Fruit fly (Drosophila melanogaster) whole organism, embryonic: Measurements from ENCODE around the gene lectin-37Db.

Source experiments
- Atf-2 ChIP-seq: fragments of 200-800 bp; sonication (Bioruptor generic); optimal IDR thresholded peaks from 2 replicates; lab custom pipeline; 2016; ENCODE audit warnings: missing biosample characterization, missing genetic modification characterization
- C15 ChIP-seq: fragments of 200-800 bp; sonication (Bioruptor generic); IDR thresholded peaks from 3 replicates; pipeline ENCODE4 v1.3.6; 2022; ENCODE audit warnings: missing biosample characterization, missing genetic modification characterization
- CG11398 ChIP-seq: fragments of 200-800 bp; sonication (Bioruptor generic); optimal IDR thresholded peaks from 2 replicates; lab custom pipeline; 2016; ENCODE audit warnings: missing biosample characterization, missing genetic modification characterization
- CG11456 ChIP-seq: fragments of 200-800 bp; sonication (Bioruptor generic); IDR thresholded peaks from 3 replicates; pipeline ENCODE4 v1.3.6; 2022; ENCODE audit warnings: missing biosample characterization, missing genetic modification characterization
- CG12071 ChIP-seq: fragments of 200-800 bp; sonication (Bioruptor generic); optimal IDR thresholded peaks from 3 replicates; lab custom pipeline; 2018; ENCODE audit warnings: missing biosample characterization, mild to moderate bottlenecking, missing genetic modification characterization
- CG12104 ChIP-seq: fragments of 200-800 bp; sonication (Bioruptor generic); optimal IDR thresholded peaks from 3 replicates; lab custom pipeline; 2016; ENCODE audit warnings: missing biosample characterization, missing genetic modification characterization
- CG12155 ChIP-seq: fragments of 200-800 bp; sonication (Bioruptor generic); optimal IDR thresholded peaks from 3 replicates; lab custom pipeline; 2016; ENCODE audit warnings: missing biosample characterization, missing genetic modification characterization
- CG12391 ChIP-seq: fragments of 200-800 bp; sonication (Bioruptor generic); optimal IDR thresholded peaks from 3 replicates; lab custom pipeline; 2018; ENCODE audit warnings: missing biosample characterization, mild to moderate bottlenecking, missing genetic modification characterization, moderate library complexity
- CG14441 ChIP-seq: fragments of 200-800 bp; sonication (Bioruptor generic); IDR thresholded peaks from 2 replicates; pipeline ENCODE4 v1.3.6; 2022; ENCODE audit warnings: missing biosample characterization, missing genetic modification characterization
- CG14667 ChIP-seq: fragments of 200-800 bp; sonication (Bioruptor generic); IDR thresholded peaks from 2 replicates; pipeline ENCODE4 v1.3.6; 2022; ENCODE audit warnings: missing biosample characterization, missing genetic modification characterization
- CG16815 ChIP-seq: fragments of 200-800 bp; sonication (Bioruptor generic); optimal IDR thresholded peaks from 3 replicates; lab custom pipeline; 2017; ENCODE audit warnings: missing biosample characterization, mild to moderate bottlenecking, missing genetic modification characterization
- CG17186 ChIP-seq: fragments of 200-800 bp; sonication (Bioruptor generic); optimal IDR thresholded peaks from 3 replicates; lab custom pipeline; 2017; ENCODE audit warnings: missing biosample characterization, missing genetic modification reagents, missing genetic modification characterization
- CG17385 ChIP-seq: fragments of 200-800 bp; sonication (Bioruptor generic); optimal IDR thresholded peaks from 3 replicates; lab custom pipeline; 2018; ENCODE audit warnings: missing biosample characterization, mild to moderate bottlenecking, missing genetic modification characterization
- CG17802 ChIP-seq: fragments of 200-800 bp; sonication (Bioruptor generic); optimal IDR thresholded peaks from 2 replicates; lab custom pipeline; 2018; ENCODE audit warnings: missing biosample characterization, mild to moderate bottlenecking, missing genetic modification characterization, moderate library complexity
- CG2120 ChIP-seq: fragments of 200-800 bp; sonication (Bioruptor generic); optimal IDR thresholded peaks from 3 replicates; lab custom pipeline; 2016; ENCODE audit warnings: missing biosample characterization, missing genetic modification characterization
- CG2875 ChIP-seq: fragments of 200-800 bp; sonication (Bioruptor generic); optimal IDR thresholded peaks from 2 replicates; lab custom pipeline; 2017; ENCODE audit warnings: missing biosample characterization, mild to moderate bottlenecking, missing genetic modification characterization, missing genetic modification reagents
- CG30403 ChIP-seq: fragments of 200-800 bp; sonication (Bioruptor generic); optimal IDR thresholded peaks from 3 replicates; lab custom pipeline; 2016; ENCODE audit warnings: missing biosample characterization, missing genetic modification characterization
- CG32532 ChIP-seq: fragments of 200-800 bp; sonication (Bioruptor generic); IDR thresholded peaks from 2 replicates; pipeline ENCODE4 v1.3.6; 2022; ENCODE audit warnings: missing biosample characterization, missing genetic modification characterization
- CG34224 ChIP-seq: fragments of 200-800 bp; sonication (Bioruptor generic); IDR thresholded peaks from 3 replicates; pipeline ENCODE4 v1.3.6; 2022; ENCODE audit warnings: missing biosample characterization, missing genetic modification characterization; ENCODE audit not compliant: partially characterized antibody
- CG3995 ChIP-seq: fragments of 200-800 bp; sonication (Bioruptor generic); optimal IDR thresholded peaks from 3 replicates; lab custom pipeline; 2016; ENCODE audit warnings: missing biosample characterization, missing genetic modification characterization
- CG42726 ChIP-seq: fragments of 200-800 bp; sonication (Bioruptor generic); IDR thresholded peaks from 2 replicates; pipeline ENCODE4 v1.3.6; 2022; ENCODE audit warnings: missing biosample characterization, missing genetic modification characterization; ENCODE audit not compliant: partially characterized antibody
- CG4360 ChIP-seq: fragments of 200-800 bp; sonication (Bioruptor generic); IDR thresholded peaks from 2 replicates; pipeline ENCODE4 v1.3.6; 2022; ENCODE audit warnings: missing biosample characterization, missing genetic modification characterization
- CG4820 ChIP-seq: fragments of 200-800 bp; sonication (Bioruptor generic); optimal IDR thresholded peaks from 3 replicates; lab custom pipeline; 2016; ENCODE audit warnings: missing biosample characterization, missing genetic modification characterization
- CG5245 ChIP-seq: fragments of 200-800 bp; sonication (Bioruptor generic); optimal IDR thresholded peaks from 3 replicates; lab custom pipeline; 2016; ENCODE audit warnings: missing biosample characterization, missing genetic modification characterization
- CG6254 ChIP-seq: fragments of 200-800 bp; sonication (Bioruptor generic); optimal IDR thresholded peaks from 3 replicates; lab custom pipeline; 2017; ENCODE audit warnings: mild to moderate bottlenecking, missing biosample characterization, missing genetic modification reagents, missing genetic modification characterization
- CG8089 ChIP-seq: fragments of 200-800 bp; sonication (Bioruptor generic); optimal IDR thresholded peaks from 3 replicates; lab custom pipeline; 2016; ENCODE audit warnings: missing biosample characterization, missing genetic modification characterization
- CG8359 ChIP-seq: fragments of 200-800 bp; sonication (Bioruptor generic); optimal IDR thresholded peaks from 2 replicates; lab custom pipeline; 2017; ENCODE audit warnings: missing biosample characterization, mild to moderate bottlenecking, missing genetic modification characterization, borderline replicate concordance
- CG8478 ChIP-seq: fragments of >200 bp; optimal IDR thresholded peaks from 2 replicates; lab custom pipeline; 2018
- CG9876 ChIP-seq: fragments of 200-800 bp; sonication (Bioruptor generic); optimal IDR thresholded peaks from 2 replicates; lab custom pipeline; 2016; ENCODE audit warnings: missing biosample characterization, missing genetic modification characterization
- CHES-1-like ChIP-seq: fragments of 200-800 bp; sonication (Bioruptor generic); optimal IDR thresholded peaks from 2 replicates; lab custom pipeline; 2016; ENCODE audit warnings: missing biosample characterization, missing genetic modification characterization
- D19B ChIP-seq: fragments of 200-800 bp; sonication (Bioruptor generic); optimal IDR thresholded peaks from 2 replicates; lab custom pipeline; 2017; ENCODE audit warnings: missing biosample characterization, mild to moderate bottlenecking, missing genetic modification characterization
- Dbx ChIP-seq: fragments of 200-800 bp; sonication (Bioruptor generic); IDR thresholded peaks from 3 replicates; pipeline ENCODE4 v1.3.6; 2022; ENCODE audit warnings: missing biosample characterization, missing genetic modification characterization
- Dip2 ChIP-seq: fragments of 200-800 bp; sonication (Bioruptor generic); IDR thresholded peaks from 2 replicates; pipeline ENCODE4 v1.3.6; 2022; ENCODE audit warnings: missing biosample characterization, missing genetic modification characterization
- Dll ChIP-seq: fragments of 200-800 bp; sonication (Bioruptor generic); IDR thresholded peaks from 4 replicates; pipeline ENCODE4 v1.3.6; 2022; ENCODE audit warnings: missing biosample characterization, missing genetic modification characterization; ENCODE audit not compliant: partially characterized antibody
- Fer3 ChIP-seq: fragments of 200-800 bp; sonication (Bioruptor generic); optimal IDR thresholded peaks from 2 replicates; lab custom pipeline; 2018; ENCODE audit warnings: missing biosample characterization, mild to moderate bottlenecking, missing genetic modification characterization, moderate library complexity
- GATAe ChIP-seq: fragments of 200-800 bp; sonication (Bioruptor generic); conservative IDR thresholded peaks from 2 replicates; pipeline ENCODE4 v1.3.6; 2022; ENCODE audit warnings: missing biosample characterization, missing genetic modification characterization
- Meics ChIP-seq: fragments of 200-800 bp; sonication (Bioruptor generic); optimal IDR thresholded peaks from 2 replicates; lab custom pipeline; 2017; ENCODE audit warnings: missing biosample characterization, mild to moderate bottlenecking, missing genetic modification characterization
- NC2α ChIP-seq: fragments of 200-800 bp; sonication (Bioruptor generic); optimal IDR thresholded peaks from 2 replicates; lab custom pipeline; 2016; ENCODE audit warnings: missing biosample characterization, missing genetic modification characterization
- NC2β ChIP-seq: fragments of 200-800 bp; sonication (Bioruptor generic); optimal IDR thresholded peaks from 2 replicates; lab custom pipeline; 2016; ENCODE audit warnings: missing biosample characterization, missing genetic modification characterization
- ab ChIP-seq: fragments of 200-800 bp; sonication (Bioruptor generic); optimal IDR thresholded peaks from 2 replicates; lab custom pipeline; 2016; ENCODE audit warnings: missing biosample characterization, missing genetic modification characterization
- ara ChIP-seq: fragments of 200-800 bp; sonication (Bioruptor generic); IDR thresholded peaks from 2 replicates; pipeline ENCODE4 v1.3.6; 2022; ENCODE audit warnings: missing biosample characterization, missing genetic modification characterization
- ato ChIP-seq: fragments of 200-800 bp; sonication (Bioruptor generic); IDR thresholded peaks from 2 replicates; pipeline ENCODE4 v1.3.6; 2022; ENCODE audit warnings: missing biosample characterization, missing genetic modification characterization; ENCODE audit not compliant: partially characterized antibody
- chn ChIP-seq: fragments of 200-800 bp; sonication (Bioruptor generic); optimal IDR thresholded peaks from 2 replicates; lab custom pipeline; 2016; ENCODE audit warnings: missing biosample characterization, missing genetic modification characterization
- eve ChIP-seq, 2 experiments: fragments of >200 bp; optimal IDR thresholded peaks; 2 replicates each; lab custom pipeline; 2017; ENCODE audit warnings: missing biosample characterization in 2 of 2, missing genetic modification characterization in 2 of 2
- gro ChIP-seq: fragments of 200-800 bp; sonication (Bioruptor generic); optimal IDR thresholded peaks from 2 replicates; lab custom pipeline; 2016; ENCODE audit warnings: missing biosample characterization, missing genetic modification characterization
- ind ChIP-seq: fragments of 200-800 bp; sonication (Bioruptor generic); optimal IDR thresholded peaks from 3 replicates; lab custom pipeline; 2016; ENCODE audit warnings: missing biosample characterization, missing genetic modification characterization
- maf-S ChIP-seq: fragments of 200-800 bp; sonication (Bioruptor generic); optimal IDR thresholded peaks from 2 replicates; lab custom pipeline; 2016; ENCODE audit warnings: missing biosample characterization, missing genetic modification characterization
- peb ChIP-seq: fragments of 200-800 bp; sonication (Bioruptor generic); IDR thresholded peaks from 2 replicates; pipeline ENCODE4 v1.3.6; 2022; ENCODE audit warnings: missing biosample characterization, missing genetic modification characterization
- pita ChIP-seq: fragments of 200-800 bp; sonication (Bioruptor generic); optimal IDR thresholded peaks from 2 replicates; lab custom pipeline; 2017; ENCODE audit warnings: missing biosample characterization, mild to moderate bottlenecking, missing genetic modification characterization
- rib ChIP-seq: fragments of 200-800 bp; sonication (Bioruptor generic); IDR thresholded peaks from 2 replicates; pipeline ENCODE4 v1.3.6; 2022; ENCODE audit warnings: missing biosample characterization, missing genetic modification characterization
- ssp ChIP-seq: fragments of 200-800 bp; sonication (Bioruptor generic); IDR thresholded peaks from 2 replicates; pipeline ENCODE4 v1.3.6; 2022; ENCODE audit warnings: missing biosample characterization, missing genetic modification characterization
- stc ChIP-seq: fragments of 200-800 bp; sonication (Bioruptor generic); IDR thresholded peaks from 2 replicates; pipeline ENCODE4 v1.3.6; 2022; ENCODE audit warnings: missing biosample characterization, missing genetic modification characterization

lectin-37Db gene

DNA sequence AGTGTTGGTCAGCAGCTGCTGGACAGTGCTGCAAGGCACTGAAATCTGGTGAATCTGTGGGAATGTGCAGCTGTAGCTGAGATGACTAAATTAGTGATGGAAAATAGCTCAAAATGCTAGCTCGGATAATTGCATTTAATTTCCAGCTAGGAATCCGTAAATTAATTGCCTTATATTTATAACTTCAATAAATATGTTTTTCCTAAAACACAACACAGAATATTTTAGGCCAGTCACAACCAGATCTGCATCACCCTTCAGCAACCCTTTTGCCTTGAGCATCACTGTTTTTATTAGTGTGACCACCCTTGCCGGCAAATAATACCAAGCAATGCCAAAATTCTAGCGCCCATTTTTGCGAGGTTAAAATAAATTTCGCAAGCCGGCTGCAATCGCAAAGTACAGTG is 25.9 kb downstream of the lectin-37Db start, which contains the start of gene Hs2st (continued):
- TF ChIP-seq maf-S (GFP tag; lab: Kevin White, UChicago) (peak; percentile 95), CG11398 (GFP tag; lab: Kevin White, UChicago) (peak; percentile 84), pita (GFP tag; lab: Kevin White, UChicago) (no peak), CG17802 (tag; lab: Kevin White, UChicago) (peak; percentile 72), CG5245 (GFP tag; lab: Kevin White, UChicago) (peak; percentile 90), CG16815 (GFP tag; lab: Kevin White, UChicago) (peak; percentile 94), NC2β (GFP tag; lab: Kevin White, UChicago) (peak; percentile 91), ssp (GFP tag; lab: Robert Waterston, UW) (peak; percentile 90), CG9876 (GFP tag; lab: Kevin White, UChicago) (peak; percentile 93), D19B (GFP tag; lab: Kevin White, UChicago) (peak; percentile 80), Dip2 (GFP tag; lab: Robert Waterston, UW) (peak; percentile 39; the same call in 1 of the 2 replicates), CG12391 (tag; lab: Kevin White, UChicago) (peak; percentile 93), eve (GFP tag; optimal IDR thresholded peaks at IDR 0.05; lab: Kevin White, UChicago) (peak in 1 of 2 experiments; percentile 81), CG6254 (GFP tag; lab: Kevin White, UChicago) (peak; percentile 50), CG42726 (no peak), CHES-1-like (peak; percentile 97), Atf-2 (GFP tag; lab: Kevin White, UChicago) (peak; percentile 96), CG14441 (GFP tag; lab: Robert Waterston, UW) (peak; percentile 95), CG12071 (GFP tag; lab: Kevin White, UChicago) (peak; percentile 47), ind (peak; percentile 97), CG34224 (GFP tag; lab: Robert Waterston, UW) (no peak), peb (GFP tag; lab: Robert Waterston, UW) (peak; percentile 86), chn (GFP tag; lab: Kevin White, UChicago) (peak; percentile 95), GATAe (GFP tag; lab: Robert Waterston, UW) (peak; percentile 73), CG2120 (GFP tag; lab: Kevin White, UChicago) (peak; percentile 98), Fer3 (tag; lab: Kevin White, UChicago) (peak; percentile 88), ara (GFP tag; lab: Robert Waterston, UW) (peak; percentile 86), CG8359 (peak; percentile 37), CG4820 (GFP tag; lab: Kevin White, UChicago) (peak; percentile 93), ato (no peak; the same call in 1 of the 2 replicates), CG11456 (GFP tag; lab: Robert Waterston, UW) (peak; percentile 91), CG4360 (no peak), CG8089 (GFP tag; lab: Kevin White, UChicago) (peak; percentile 92), Meics (peak; percentile 88), CG12155 (GFP tag; lab: Kevin White, UChicago) (peak; percentile 95), Dll (GFP tag; lab: Robert Waterston, UW) (peak; percentile 47; the same call in 2 of the 4 replicates), CG17186 (peak; percentile 84), NC2α (GFP tag; lab: Kevin White, UChicago) (peak; percentile 58), CG30403 (GFP tag; lab: Kevin White, UChicago) (peak; percentile 97), CG12104 (peak; percentile 85), Dbx (GFP tag; lab: Robert Waterston, UW) (peak; percentile 96), stc (peak; percentile 81), rib (GFP tag; lab: Robert Waterston, UW) (peak; percentile 91; the same call in 1 of the 2 replicates), C15 (GFP tag; lab: Robert Waterston, UW) (peak; percentile 83; the same call in 2 of the 3 replicates), CG2875 (GFP tag; lab: Kevin White, UChicago) (peak; percentile 81), CG3995 (GFP tag; lab: Kevin White, UChicago) (peak; percentile 87), CG17385 (GFP tag; lab: Kevin White, UChicago) (peak; percentile 82), ab (GFP tag; lab: Kevin White, UChicago) (peak; percentile 92), CG8478 (lab: Kevin White, UChicago) (no peak), gro (peak; percentile 96), CG14667 (GFP tag; lab: Robert Waterston, UW) (peak; percentile 92), CG32532 (GFP tag; lab: Robert Waterston, UW) (peak; percentile 95)
